Fruit fly (Drosophila melanogaster) whole organism, embryonic: ENCODE measurements around the gene Spn88Eb.

ENCODE experiments used
- BEAF-32 ChIP-seq: fragments of 200-800 bp; sonication (Bioruptor generic); optimal IDR thresholded peaks from 3 replicates; lab custom pipeline; 2017; ENCODE audit warnings: missing biosample characterization, missing genetic modification characterization, mild to moderate bottlenecking, moderate library complexity, missing genetic modification reagents
- Bgb ChIP-seq: fragments of 200-800 bp; sonication (Bioruptor generic); IDR thresholded peaks from 2 replicates; pipeline ENCODE4 v1.3.6; 2022; ENCODE audit warnings: missing biosample characterization, missing genetic modification characterization; ENCODE audit not compliant: partially characterized antibody
- CG11504 ChIP-seq: fragments of 200-800 bp; sonication (Bioruptor generic); optimal IDR thresholded peaks from 3 replicates; lab custom pipeline; 2019; ENCODE audit warnings: missing biosample characterization, mild to moderate bottlenecking, missing genetic modification characterization, moderate library complexity
- CG11723 ChIP-seq: fragments of 200-800 bp; sonication (Bioruptor generic); optimal IDR thresholded peaks from 2 replicates; lab custom pipeline; 2017; ENCODE audit warnings: missing biosample characterization, mild to moderate bottlenecking, missing genetic modification characterization
- CG14667 ChIP-seq: fragments of 200-800 bp; sonication (Bioruptor generic); IDR thresholded peaks from 2 replicates; pipeline ENCODE4 v1.3.6; 2022; ENCODE audit warnings: missing biosample characterization, missing genetic modification characterization
- CG1792 ChIP-seq: fragments of 200-800 bp; sonication (Bioruptor generic); optimal IDR thresholded peaks from 2 replicates; lab custom pipeline; 2016; ENCODE audit warnings: missing biosample characterization, missing genetic modification characterization
- CG18011 ChIP-seq: fragments of 200-800 bp; sonication (Bioruptor generic); optimal IDR thresholded peaks from 2 replicates; lab custom pipeline; 2017; ENCODE audit warnings: missing biosample characterization, missing genetic modification characterization, mild to moderate bottlenecking, moderate library complexity, missing genotype
- CG18599 ChIP-seq: fragments of 200-800 bp; sonication (Bioruptor generic); optimal IDR thresholded peaks from 3 replicates; lab custom pipeline; 2017; ENCODE audit warnings: missing biosample characterization, missing genetic modification characterization, mild to moderate bottlenecking, moderate library complexity, missing genetic modification reagents
- CG18764 ChIP-seq: fragments of 200-800 bp; sonication (Bioruptor generic); optimal IDR thresholded peaks from 3 replicates; lab custom pipeline; 2016; ENCODE audit warnings: missing biosample characterization, missing genetic modification characterization
- CG3995 ChIP-seq: fragments of 200-800 bp; sonication (Bioruptor generic); optimal IDR thresholded peaks from 3 replicates; lab custom pipeline; 2016; ENCODE audit warnings: missing biosample characterization, missing genetic modification characterization
- CG6254 ChIP-seq: fragments of 200-800 bp; sonication (Bioruptor generic); optimal IDR thresholded peaks from 3 replicates; lab custom pipeline; 2017; ENCODE audit warnings: mild to moderate bottlenecking, missing biosample characterization, missing genetic modification reagents, missing genetic modification characterization
- CG6683 ChIP-seq: fragments of 200-800 bp; sonication (Bioruptor generic); optimal IDR thresholded peaks from 2 replicates; lab custom pipeline; 2017; ENCODE audit warnings: missing biosample characterization, mild to moderate bottlenecking, missing genetic modification characterization, missing genetic modification reagents
- CG7556 ChIP-seq: fragments of 200-800 bp; sonication (Bioruptor generic); optimal IDR thresholded peaks from 2 replicates; lab custom pipeline; 2017; ENCODE audit warnings: missing biosample characterization, mild to moderate bottlenecking, missing genetic modification characterization
- CG9215 ChIP-seq: fragments of 200-800 bp; sonication (Bioruptor generic); IDR thresholded peaks from 2 replicates; pipeline ENCODE4 v1.3.6; 2022; ENCODE audit warnings: missing biosample characterization, missing genetic modification characterization
- CTCF ChIP-seq: fragments of 200-800 bp; sonication (Bioruptor generic); optimal IDR thresholded peaks from 2 replicates; lab custom pipeline; 2017; ENCODE audit warnings: missing biosample characterization, mild to moderate bottlenecking, missing genetic modification characterization, moderate library complexity
- CoRest ChIP-seq: fragments of 200-800 bp; sonication (Bioruptor generic); optimal IDR thresholded peaks from 3 replicates; lab custom pipeline; 2018; ENCODE audit warnings: missing biosample characterization, mild to moderate bottlenecking, missing genetic modification characterization, moderate library complexity
- D ChIP-seq, 2 experiments: fragments of 200-800 bp in 1 of 2; fragments of >200 bp in 1 of 2; sonication (Bioruptor generic) in 1 of 2; optimal IDR thresholded peaks; 2 replicates in 1 of 2; 3 replicates in 1 of 2; lab custom pipeline; 2017; ENCODE audit warnings: mild to moderate bottlenecking in 1 of 2, missing biosample characterization in 1 of 2, missing genetic modification characterization in 1 of 2, missing genetic modification reagents in 1 of 2
- Ets97D ChIP-seq: fragments of 200-800 bp; sonication (Bioruptor generic); optimal IDR thresholded peaks from 3 replicates; lab custom pipeline; 2016; ENCODE audit warnings: missing biosample characterization, missing genetic modification characterization
- Fer2 ChIP-seq: fragments of 200-800 bp; sonication (Bioruptor generic); optimal IDR thresholded peaks from 2 replicates; lab custom pipeline; 2018; ENCODE audit warnings: missing biosample characterization, mild to moderate bottlenecking, missing genetic modification characterization, moderate library complexity
- Gsc ChIP-seq: fragments of 200-800 bp; sonication (Bioruptor generic); IDR thresholded peaks from 2 replicates; pipeline ENCODE4 v1.3.6; 2022; ENCODE audit warnings: missing biosample characterization, missing genetic modification characterization
- HmgZ ChIP-seq: fragments of 200-800 bp; sonication (Bioruptor generic); optimal IDR thresholded peaks from 2 replicates; lab custom pipeline; 2018; ENCODE audit warnings: missing biosample characterization, mild to moderate bottlenecking, missing genetic modification characterization
- MESR4 ChIP-seq: fragments of 200-800 bp; sonication (Bioruptor generic); optimal IDR thresholded peaks from 2 replicates; lab custom pipeline; 2018; ENCODE audit warnings: missing biosample characterization, mild to moderate bottlenecking, missing genetic modification characterization, moderate library complexity
- Med ChIP-seq: fragments of 200-800 bp; sonication (Bioruptor generic); peaks from one replicate; lab custom pipeline; 2016; ENCODE audit warnings: missing biosample characterization, missing genetic modification characterization, mild to moderate bottlenecking, inconsistent platforms, moderate library complexity
- NFAT ChIP-seq: fragments of 200-800 bp; sonication (Bioruptor generic); IDR thresholded peaks from 2 replicates; pipeline ENCODE4 v1.3.6; 2022; ENCODE audit warnings: missing biosample characterization, missing genetic modification characterization
- NK7.1 ChIP-seq: fragments of 200-800 bp; sonication (Bioruptor generic); optimal IDR thresholded peaks from 3 replicates; lab custom pipeline; 2016; ENCODE audit warnings: missing biosample characterization, missing genetic modification characterization
- Nf-YC ChIP-seq: fragments of 200-800 bp; optimal IDR thresholded peaks from 3 replicates; lab custom pipeline; 2019; ENCODE audit warnings: missing biosample characterization, mild to moderate bottlenecking, missing genetic modification characterization, moderate library complexity
- Poxn ChIP-seq: fragments of 200-800 bp; sonication (Bioruptor generic); IDR thresholded peaks from 2 replicates; pipeline ENCODE4 v1.3.6; 2022; ENCODE audit warnings: missing biosample characterization, missing genetic modification characterization
- Sox100B ChIP-seq: fragments of 200-800 bp; sonication (Bioruptor generic); optimal IDR thresholded peaks from 3 replicates; lab custom pipeline; 2018; ENCODE audit warnings: missing biosample characterization, mild to moderate bottlenecking, missing genetic modification characterization
- Usf ChIP-seq: fragments of 200-800 bp; sonication (Bioruptor generic); optimal IDR thresholded peaks from 2 replicates; lab custom pipeline; 2017; ENCODE audit warnings: missing genotype, missing biosample characterization, missing genetic modification characterization
- Xrp1 ChIP-seq: fragments of 200-800 bp; sonication (Bioruptor generic); IDR thresholded peaks from 2 replicates; pipeline ENCODE4 v1.3.6; 2022; ENCODE audit warnings: missing biosample characterization, missing genetic modification characterization
- cad ChIP-seq: fragments of >200 bp; optimal IDR thresholded peaks from 2 replicates; lab custom pipeline; 2017; ENCODE audit warnings: missing biosample characterization, missing genetic modification characterization
- crol ChIP-seq: fragments of 200-800 bp; sonication (Bioruptor generic); IDR thresholded peaks from 2 replicates; pipeline ENCODE4 v1.3.6; 2022; ENCODE audit warnings: missing biosample characterization, missing genetic modification characterization
- crp ChIP-seq, 2 experiments: fragments of 200-800 bp; sonication (Bioruptor generic); optimal IDR thresholded peaks; 2 replicates in 1 of 2; 3 replicates in 1 of 2; lab custom pipeline; 2017; ENCODE audit warnings: missing biosample characterization in 2 of 2, missing genetic modification characterization in 2 of 2, mild to moderate bottlenecking in 1 of 2, moderate library complexity in 1 of 2
- dati ChIP-seq: fragments of 200-800 bp; sonication (Bioruptor generic); IDR thresholded peaks from 2 replicates; pipeline ENCODE4 v1.3.6; 2022; ENCODE audit warnings: missing biosample characterization, missing genetic modification characterization
- emc ChIP-seq: fragments of 200-800 bp; sonication (Bioruptor generic); optimal IDR thresholded peaks from 2 replicates; lab custom pipeline; 2016; ENCODE audit warnings: missing biosample characterization, missing genetic modification characterization
- eve ChIP-seq, 2 experiments: fragments of >200 bp; optimal IDR thresholded peaks; 2 replicates each; lab custom pipeline; 2017; ENCODE audit warnings: missing biosample characterization in 2 of 2, missing genetic modification characterization in 2 of 2
- gcm ChIP-seq: fragments of 200-800 bp; sonication (Bioruptor generic); optimal IDR thresholded peaks from 2 replicates; lab custom pipeline; 2019; ENCODE audit warnings: missing biosample characterization, mild to moderate bottlenecking, missing genetic modification characterization, moderate library complexity
- kah ChIP-seq: fragments of 200-800 bp; sonication (Bioruptor generic); optimal IDR thresholded peaks from 2 replicates; lab custom pipeline; 2018; ENCODE audit warnings: missing biosample characterization, mild to moderate bottlenecking, missing genetic modification characterization
- lov ChIP-seq, 2 experiments: fragments of 200-800 bp in 1 of 2; fragments of >200 bp in 1 of 2; sonication (Bioruptor generic) in 1 of 2; IDR thresholded peaks in 1 of 2; optimal IDR thresholded peaks in 1 of 2; 2 replicates in 1 of 2; 3 replicates in 1 of 2; pipeline versions ENCODE4 v1.3.6 to Lab custom; 2017 to 2022; ENCODE audit warnings: missing biosample characterization in 1 of 2, missing genetic modification characterization in 1 of 2
- luna ChIP-seq: fragments of 200-800 bp; sonication (Bioruptor generic); optimal IDR thresholded peaks from 2 replicates; lab custom pipeline; 2016; ENCODE audit warnings: missing biosample characterization, missing genetic modification characterization
- mld ChIP-seq: fragments of 200-800 bp; sonication (Bioruptor generic); IDR thresholded peaks from 3 replicates; pipeline ENCODE4 v1.3.6; 2022; ENCODE audit warnings: missing biosample characterization, missing genetic modification characterization; ENCODE audit not compliant: partially characterized antibody
- nerfin-2 ChIP-seq: fragments of 200-800 bp; sonication (Bioruptor generic); IDR thresholded peaks from 2 replicates; pipeline ENCODE4 v1.3.6; 2022; ENCODE audit warnings: missing biosample characterization, missing genetic modification characterization; ENCODE audit not compliant: partially characterized antibody
- pan ChIP-seq, 4 experiments: fragments of >200 bp in 3 of 4; fragments of 200-800 bp in 1 of 4; sonication (Bioruptor generic) in 1 of 4; optimal IDR thresholded peaks in 3 of 4; IDR thresholded peaks in 1 of 4; 2 replicates each; pipeline versions ENCODE4 v1.3.6 to Lab custom; 2017 to 2022; ENCODE audit warnings: missing biosample characterization in 2 of 4, missing genetic modification characterization in 2 of 4, mixed read lengths in 1 of 4
- sr ChIP-seq: fragments of 200-800 bp; sonication (Bioruptor generic); IDR thresholded peaks from 3 replicates; pipeline ENCODE4 v1.3.6; 2022; ENCODE audit warnings: missing biosample characterization, missing genetic modification characterization
- tll ChIP-seq, 2 experiments: fragments of 200-800 bp in 1 of 2; fragments of >200 bp in 1 of 2; sonication (Bioruptor generic) in 1 of 2; optimal IDR thresholded peaks; 2 replicates each; lab custom pipeline; 2017 to 2019; ENCODE audit warnings: missing biosample characterization in 2 of 2, missing genetic modification characterization in 2 of 2, mild to moderate bottlenecking in 1 of 2, moderate library complexity in 1 of 2
- unc-4 ChIP-seq: fragments of 200-800 bp; sonication (Bioruptor generic); IDR thresholded peaks from 2 replicates; pipeline ENCODE4 v1.3.6; 2022; ENCODE audit warnings: missing biosample characterization, missing genetic modification characterization; ENCODE audit not compliant: partially characterized antibody
- unpg ChIP-seq: fragments of 200-800 bp; sonication (Bioruptor generic); optimal IDR thresholded peaks from 3 replicates; lab custom pipeline; 2018; ENCODE audit warnings: missing biosample characterization, mild to moderate bottlenecking, missing genetic modification characterization, moderate library complexity

Spn88Eb gene

DNA sequence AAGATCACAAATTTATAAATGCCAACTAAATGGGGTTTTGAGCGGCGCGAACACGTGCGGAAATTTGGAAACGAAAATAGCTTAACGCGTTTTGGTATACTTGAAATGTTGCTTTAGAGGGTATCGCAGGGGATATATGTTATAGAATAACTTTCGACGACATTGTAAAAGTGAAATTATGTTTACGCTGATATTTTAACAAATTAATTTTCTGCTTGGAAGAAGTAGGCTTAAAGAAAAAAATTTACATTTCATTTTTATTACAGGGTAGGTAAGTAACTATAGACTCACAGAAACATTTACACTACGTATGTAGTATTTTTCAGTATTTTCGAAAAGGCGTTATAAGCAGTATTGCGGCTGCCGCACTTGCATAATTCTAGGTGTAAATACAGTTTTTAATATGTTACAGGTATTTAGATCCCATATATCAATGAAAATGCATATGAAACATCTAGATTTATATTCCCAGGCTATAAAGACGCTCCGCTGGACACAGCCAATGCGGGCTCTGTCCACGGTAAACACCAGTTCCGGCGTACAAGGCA, 20.8 kb upstream of the Spn88Eb start, which contains the start of the genes Art3 and mRpS10 (continued):
- TF ChIP-seq Sox100B (GFP tag; lab: Kevin White, UChicago) (peak; percentile 100), Usf (peak; percentile 100), emc (GFP tag; lab: Kevin White, UChicago) (peak; percentile 100), gcm (peak; percentile 100), lov (optimal IDR thresholded peaks at IDR 0.05; lab: Kevin White, UChicago) (no peak), lov (GFP tag; IDR thresholded peaks at IDR 0.05; lab: Robert Waterston, UW) (peak; percentile 100), eve (GFP tag; optimal IDR thresholded peaks at IDR 0.05; lab: Kevin White, UChicago) (peak in 1 of 2 experiments; percentile 97), CG18764 (GFP tag; lab: Kevin White, UChicago) (peak; percentile 100), CG6683 (peak; percentile 99), crol (GFP tag; lab: Robert Waterston, UW) (peak; percentile 93), D (optimal IDR thresholded peaks at IDR 0.05; lab: Kevin White, UChicago) (no peak), D (GFP tag; optimal IDR thresholded peaks at IDR 0.05; lab: Kevin White, UChicago) (peak; percentile 100), tll (GFP tag; optimal IDR thresholded peaks at IDR 0.05; lab: Kevin White, UChicago) (peak; percentile 3 to 96), Fer2 (tag; lab: Kevin White, UChicago) (peak; percentile 100), crp (GFP tag; optimal IDR thresholded peaks at IDR 0.05; lab: Kevin White, UChicago) (peak; percentile 55 to 80), Poxn (GFP tag; lab: Robert Waterston, UW) (peak; percentile 100), mld (GFP tag; lab: Robert Waterston, UW) (no peak), MESR4 (GFP tag; lab: Kevin White, UChicago) (peak; percentile 93), CG1792 (peak; percentile 100), Gsc (GFP tag; lab: Robert Waterston, UW) (peak; percentile 99), Nf-YC (tag; lab: Kevin White, UChicago) (peak; percentile 96), CG18011 (GFP tag; lab: Kevin White, UChicago) (peak; percentile 93), CG11504 (tag; lab: Kevin White, UChicago) (peak; percentile 99), CoRest (tag; lab: Kevin White, UChicago) (peak; percentile 100), HmgZ (tag; lab: Kevin White, UChicago) (peak; percentile 100), CG9215 (GFP tag; lab: Robert Waterston, UW) (peak; percentile 99), kah (GFP tag; lab: Kevin White, UChicago) (peak; percentile 99), CG7556 (GFP tag; lab: Kevin White, UChicago) (peak; percentile 100), nerfin-2 (GFP tag; lab: Robert Waterston, UW) (no peak), Med (GFP tag; lab: Kevin White, UChicago) (peak; percentile 100), CG11723 (peak; percentile 99), unc-4 (GFP tag; lab: Robert Waterston, UW) (0 out of 2 replicates have a peak, but pooled peaks have one; percentile 30), sr (GFP tag; lab: Robert Waterston, UW) (peak; percentile 99), CG18599 (GFP tag; lab: Kevin White, UChicago) (peak; percentile 100), Bgb (no peak), luna (GFP tag; lab: Kevin White, UChicago) (peak; percentile 99), cad (no peak), unpg (GFP tag; lab: Kevin White, UChicago) (peak; percentile 100), CTCF (GFP tag; lab: Kevin White, UChicago) (peak; percentile 82), CG14667 (GFP tag; lab: Robert Waterston, UW) (peak; percentile 100), CG3995 (peak; percentile 91), pan (optimal IDR thresholded peaks at IDR 0.05; lab: Kevin White, UChicago) (peak in 1 of 2 experiments; percentile 82), pan (GFP tag; optimal IDR thresholded peaks at IDR 0.05 in 1 of 2, IDR thresholded peaks at IDR 0.05 in 1 of 2) (peak; percentile 84 to 100), NFAT (GFP tag; lab: Robert Waterston, UW) (peak; percentile 100), Ets97D (GFP tag; lab: Kevin White, UChicago) (peak; percentile 96), Xrp1 (peak; percentile 100), NK7.1 (peak; percentile 100), CG6254 (GFP tag; lab: Kevin White, UChicago) (peak; percentile 98), dati (GFP tag; lab: Robert Waterston, UW) (peak; percentile 100), BEAF-32 (GFP tag; lab: Kevin White, UChicago) (peak; percentile 52)
